ENCODE assay signal across 1 fruit fly cellular context in genomic region chr3R:29760042-29760441, dm6.
TF ChIP-seq lines count a peak whose summit lies in the region.

No protein-coding gene starts in this region.

TF ChIP-seq in whole organism, embryonic, 481 proteins besides CTCF, POLR2A, EP300 and RAD21 (continued from another document):
- peak; percentile 28 to 57 for TF ChIP-seq Trl (optimal IDR thresholded peaks at IDR 0.05; lab: Kevin White, UChicago)
- no peak for TF ChIP-seq Trl (GFP tag; optimal IDR thresholded peaks at IDR 0.05; lab: Kevin White, UChicago)
- TF ChIP-seq Sry-δ (GFP tag; optimal IDR thresholded peaks at IDR 0.05; lab: Kevin White, UChicago), result no peak
- TF ChIP-seq nerfin-1 (tag; optimal IDR thresholded peaks at IDR 0.05; lab: Kevin White, UChicago), result no peak
